Fruit fly (Drosophila melanogaster) S2 (cell line): ENCODE results near the gene CG5639.

ENCODE experiments used
- CG8478 ChIP-seq: fragments of >200 bp; optimal IDR thresholded peaks from 2 replicates; lab custom pipeline; 2018
- CTCF ChIP-seq, 2 experiments: fragments of >200 bp; optimal IDR thresholded peaks; 2 replicates each; lab custom pipeline; 2018

The CG5639 gene

DNA sequence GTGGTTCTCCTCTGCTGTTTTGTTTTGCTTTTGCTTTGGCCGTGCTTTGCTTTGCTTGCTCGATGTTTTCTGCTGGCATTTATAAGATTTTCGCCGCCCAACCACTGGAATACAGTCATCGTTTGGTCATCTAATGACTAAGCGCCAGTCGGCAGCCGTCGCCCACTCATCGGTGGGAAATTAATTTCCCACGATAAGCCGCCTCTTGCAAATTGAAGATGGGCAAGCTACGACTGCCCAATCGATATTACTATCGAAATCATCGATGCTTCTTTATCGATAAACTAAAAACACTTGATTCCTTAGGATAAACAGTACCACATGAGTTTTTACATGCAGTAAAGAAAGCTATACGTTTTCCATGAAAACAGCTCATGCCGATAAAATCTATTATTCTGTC is 25.2 kb downstream of the CG5639 start:
- TF ChIP-seq CTCF (optimal IDR thresholded peaks at IDR 0.05; lab: Kevin White, UChicago) (no peak), CG8478 (lab: Kevin White, UChicago) (no peak)

DNA sequence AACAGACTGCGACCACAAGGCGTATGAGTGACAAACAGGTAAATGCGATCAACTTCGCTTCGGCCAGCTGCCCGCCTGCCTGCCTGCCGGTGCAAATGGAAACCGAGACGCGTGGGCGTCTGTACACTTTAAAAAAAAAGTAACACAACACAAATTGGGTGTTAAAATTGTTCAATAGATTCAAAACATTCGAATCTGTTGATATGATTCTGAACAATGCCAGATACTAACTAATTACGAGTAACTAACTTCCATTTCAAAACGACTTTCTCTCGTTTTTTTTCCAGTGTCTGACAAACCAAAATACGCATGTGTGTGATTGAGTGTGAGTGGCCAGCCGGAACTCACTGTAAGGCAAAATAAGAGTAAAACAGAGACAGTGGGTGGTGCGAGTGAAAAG is 26.2 kb downstream of the CG5639 start:
- no peak for TF ChIP-seq CG8478 (lab: Kevin White, UChicago)
- no peak for TF ChIP-seq CTCF (optimal IDR thresholded peaks at IDR 0.05; lab: Kevin White, UChicago)

DNA sequence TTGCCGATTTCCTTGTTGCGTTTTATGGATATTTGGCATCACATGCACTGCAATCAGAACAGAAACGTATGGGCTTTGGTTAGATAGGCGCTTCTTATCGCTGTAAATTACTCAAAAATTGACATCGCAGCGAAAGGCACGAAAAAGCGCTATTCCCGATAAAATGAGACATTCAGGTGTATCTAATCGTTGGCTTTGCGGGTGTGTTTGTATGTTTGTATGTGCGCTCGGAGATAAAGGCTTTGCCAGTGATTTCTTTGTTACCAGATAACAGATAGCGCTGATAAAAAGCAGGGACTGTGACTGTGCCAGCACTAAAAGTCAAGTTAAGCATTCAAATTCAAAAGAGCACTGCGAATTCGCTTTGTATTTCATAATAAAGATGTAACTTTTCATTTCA is 27.4 kb downstream of the CG5639 start:
- TF ChIP-seq CG8478 (lab: Kevin White, UChicago) (no peak), CTCF (optimal IDR thresholded peaks at IDR 0.05; lab: Kevin White, UChicago) (no peak)

DNA sequence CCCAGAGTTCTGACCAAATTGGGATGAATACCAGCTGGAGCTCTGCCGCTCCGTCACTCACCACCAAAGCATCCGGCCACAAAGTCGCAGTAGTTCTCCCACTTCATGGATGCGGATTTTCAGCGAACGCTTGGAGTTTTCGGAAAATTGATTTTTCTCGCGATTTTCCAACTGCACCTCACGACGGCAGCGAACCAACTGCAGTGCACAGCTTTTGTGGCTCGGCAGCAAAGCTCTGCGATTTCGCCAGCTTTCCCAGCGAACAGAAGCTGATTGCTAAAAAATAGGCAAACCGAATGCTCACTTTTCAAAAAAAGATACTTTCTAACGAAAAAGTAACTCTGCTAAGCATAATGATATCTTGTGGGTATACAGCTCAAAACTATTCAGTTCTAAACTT is 34.8 kb downstream of the CG5639 start, which contains the start of gene CG5646:
TSS of gene CG5646 (minus strand) at position 206 of the 400 bp plus-strand sequence.
- no peak for TF ChIP-seq CG8478 (lab: Kevin White, UChicago)
- no peak for TF ChIP-seq CTCF (optimal IDR thresholded peaks at IDR 0.05; lab: Kevin White, UChicago)

DNA sequence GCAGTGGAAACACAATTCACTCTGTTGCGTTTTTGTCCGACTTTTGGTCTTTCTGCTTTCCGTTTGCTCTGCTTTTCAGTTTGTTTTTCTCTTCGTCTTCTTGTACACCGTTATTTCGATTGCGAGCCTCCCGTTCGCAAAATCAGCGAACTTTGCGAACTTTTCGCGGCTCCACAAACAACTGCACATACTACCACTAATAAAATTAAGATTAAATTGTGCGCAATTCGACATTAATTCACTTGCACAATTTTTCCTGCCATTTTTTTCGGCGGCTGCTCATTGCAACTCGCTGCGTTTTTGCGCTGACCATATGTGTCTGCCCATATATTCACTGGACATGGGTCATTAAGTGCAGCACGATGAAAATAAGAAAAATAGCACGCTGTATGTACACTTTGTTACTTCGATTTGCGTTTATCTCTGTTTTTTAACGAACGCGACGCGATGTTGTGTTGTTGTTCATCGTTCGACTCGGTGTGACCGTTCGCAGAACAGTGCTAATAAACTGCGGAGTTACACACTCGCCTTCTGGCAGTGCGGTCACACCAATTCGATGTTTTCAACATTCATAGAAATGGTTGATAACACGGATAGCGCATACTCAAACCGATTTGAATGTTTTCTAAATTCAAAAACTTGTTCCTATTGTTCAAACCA is 37.1 kb downstream of the CG5639 start, which contains the start of gene Klp98A:
TSS of gene Klp98A (minus strand) at position 486 of the 660 bp plus-strand sequence.
- TF ChIP-seq CG8478 (lab: Kevin White, UChicago) (no peak), CTCF (optimal IDR thresholded peaks at IDR 0.05; lab: Kevin White, UChicago) (peak; percentile 55 to 56)

DNA sequence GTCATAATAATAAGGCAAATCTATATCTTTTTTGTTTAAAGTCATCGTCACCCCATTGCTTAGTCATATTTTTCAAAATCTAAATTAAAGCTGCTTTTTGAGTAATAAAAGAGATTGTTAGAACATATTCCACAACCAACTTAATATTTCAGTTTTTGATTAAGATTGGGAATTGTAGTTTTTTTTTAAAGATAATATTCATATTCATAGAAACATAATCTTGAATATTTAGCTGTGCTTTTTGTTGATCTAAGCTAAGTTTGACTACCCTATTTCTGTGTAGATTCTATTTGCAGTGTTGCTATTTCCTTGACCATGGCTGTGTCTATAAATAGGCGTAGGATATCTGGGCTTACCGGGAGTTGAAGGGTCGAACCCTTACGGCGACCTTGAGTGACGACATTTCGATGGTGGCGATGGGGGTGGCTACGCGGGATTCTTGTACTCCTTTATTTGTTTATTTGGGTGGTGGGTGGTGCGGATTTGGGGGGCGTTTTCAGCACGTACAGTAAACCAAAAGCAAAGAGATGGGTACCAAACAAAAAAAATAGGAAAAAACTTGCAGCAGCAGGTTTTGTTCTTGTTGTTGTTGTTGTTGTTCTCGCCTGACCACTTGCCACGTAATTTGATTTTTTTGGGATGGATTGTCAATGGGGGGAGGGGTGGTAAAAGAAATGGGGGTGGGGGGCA is 37.8 kb downstream of the CG5639 start:
- TF ChIP-seq CG8478 (lab: Kevin White, UChicago) = no peak
- TF ChIP-seq CTCF (optimal IDR thresholded peaks at IDR 0.05; lab: Kevin White, UChicago) = no peak

DNA sequence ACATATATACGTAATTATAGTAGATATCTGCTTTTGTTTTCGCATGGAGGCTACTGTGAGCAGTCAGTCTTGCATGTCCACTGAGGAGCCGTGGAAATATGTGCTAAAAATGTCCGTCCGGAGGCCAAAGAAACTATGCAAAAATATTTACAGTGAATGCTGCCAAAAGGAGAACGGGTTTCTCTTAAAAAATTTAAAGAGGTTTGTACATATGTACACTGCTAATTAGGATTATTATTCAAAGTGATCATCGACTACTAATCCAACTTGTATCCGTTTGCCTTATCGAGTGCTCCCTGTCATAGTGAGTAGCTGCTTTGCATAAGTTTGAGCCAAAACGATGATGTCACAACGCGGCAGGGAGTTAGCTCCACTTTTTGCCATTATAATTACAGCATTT is 39.0 kb downstream of the CG5639 start:
- TF ChIP-seq CG8478 (lab: Kevin White, UChicago) (no peak), CTCF (optimal IDR thresholded peaks at IDR 0.05; lab: Kevin White, UChicago) (no peak)

DNA sequence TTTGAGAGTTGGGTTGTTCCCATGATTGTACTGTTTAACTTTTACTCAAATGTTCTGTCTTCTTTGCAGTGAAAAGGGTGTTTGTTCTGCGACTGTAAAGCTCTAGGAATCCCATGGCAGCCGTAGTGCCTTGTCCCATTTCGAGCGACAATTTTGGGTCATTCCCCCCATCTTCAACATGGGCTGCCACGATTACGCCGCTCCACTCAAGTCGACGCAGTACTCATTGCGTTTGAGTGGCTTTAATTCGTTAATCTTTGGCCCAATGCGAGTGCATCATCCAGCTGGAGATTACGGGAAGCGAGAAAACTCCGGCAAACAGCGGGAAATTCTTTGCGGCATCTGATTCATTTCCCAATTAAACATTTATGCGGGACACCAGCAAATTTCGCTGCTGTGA is 39.5 kb downstream of the CG5639 start:
- TF ChIP-seq CTCF (optimal IDR thresholded peaks at IDR 0.05; lab: Kevin White, UChicago) (no peak), CG8478 (lab: Kevin White, UChicago) (no peak)

DNA sequence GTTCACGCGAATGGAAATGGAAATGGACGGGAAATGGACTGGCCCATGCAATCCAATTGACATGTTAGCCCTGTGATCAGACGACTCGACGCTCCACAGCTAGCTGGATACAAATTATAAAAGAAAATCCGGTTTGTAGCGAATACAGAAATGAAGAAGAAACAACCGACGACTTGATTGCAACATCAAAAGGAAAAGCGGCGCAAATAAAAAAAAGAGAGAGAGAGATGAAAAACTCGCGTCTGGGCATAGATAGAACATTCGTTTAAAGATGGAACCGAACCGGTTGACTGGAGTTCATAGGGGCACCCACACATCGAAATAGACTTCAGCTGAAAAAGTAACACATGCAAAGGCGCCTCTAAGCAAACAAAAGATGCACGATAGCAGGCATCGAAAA is 40.1 kb downstream of the CG5639 start:
- TF ChIP-seq CTCF (optimal IDR thresholded peaks at IDR 0.05; lab: Kevin White, UChicago) (no peak), CG8478 (lab: Kevin White, UChicago) (no peak)

DNA sequence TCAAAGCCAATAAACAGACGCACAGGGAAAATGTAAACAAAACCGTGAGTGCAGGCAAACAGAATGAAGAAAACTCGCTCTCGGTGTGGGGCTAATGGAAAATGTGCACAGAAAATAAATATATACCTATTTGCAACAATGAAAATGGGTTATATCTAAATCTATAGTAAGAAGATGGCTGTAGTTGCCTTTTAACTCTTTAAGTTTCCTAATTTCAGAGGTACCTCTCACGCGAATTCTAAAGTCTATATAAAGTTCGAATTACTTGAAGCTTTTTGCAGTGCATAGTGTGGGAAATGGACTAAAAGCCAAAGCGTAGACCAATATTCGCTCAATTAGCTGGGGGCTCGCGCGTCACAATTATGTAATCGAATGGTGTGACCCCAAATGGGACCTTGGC is 41.0 kb downstream of the CG5639 start:
- TF ChIP-seq CG8478 (lab: Kevin White, UChicago) (no peak), CTCF (optimal IDR thresholded peaks at IDR 0.05; lab: Kevin White, UChicago) (no peak)

DNA sequence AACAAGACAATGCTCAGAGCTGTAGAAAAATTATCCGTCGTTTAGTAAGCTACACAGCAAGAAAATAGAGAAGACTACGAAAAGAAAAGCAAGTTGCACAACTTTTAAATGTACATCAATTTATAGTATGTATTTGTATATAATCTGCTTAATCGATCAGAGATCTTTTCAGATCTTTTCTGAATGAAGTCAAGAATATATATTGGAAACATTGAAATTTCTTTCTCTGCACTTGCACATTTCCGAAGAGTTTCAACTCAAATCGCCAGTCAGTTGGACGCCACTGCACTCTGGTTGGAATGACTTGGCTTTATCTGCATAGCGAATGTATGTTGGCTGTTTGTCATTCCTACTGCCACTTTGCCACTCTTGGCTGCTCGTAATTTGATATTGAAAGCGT is 42.0 kb downstream of the CG5639 start:
- TF ChIP-seq CTCF (optimal IDR thresholded peaks at IDR 0.05; lab: Kevin White, UChicago) (no peak), CG8478 (lab: Kevin White, UChicago) (no peak)

DNA sequence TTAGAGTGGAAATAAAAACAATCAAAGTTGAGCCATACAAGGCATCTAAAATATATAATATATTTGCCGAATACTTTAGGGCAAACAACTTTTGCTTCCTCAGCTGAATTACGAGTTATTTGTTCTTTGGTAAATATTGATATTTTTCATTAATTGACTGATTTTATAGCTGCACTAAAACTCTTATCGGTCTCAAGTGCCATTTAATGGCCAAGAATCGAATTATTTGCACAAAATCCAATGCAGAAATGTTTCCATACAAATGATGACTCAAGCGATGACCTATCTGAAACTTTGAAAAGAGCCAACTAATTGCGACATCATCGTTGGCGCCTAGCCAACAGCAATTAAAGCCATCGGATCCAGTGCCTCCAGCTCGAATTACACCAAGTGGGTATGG is 42.6 kb downstream of the CG5639 start:
- TF ChIP-seq CG8478 (lab: Kevin White, UChicago) (no peak), CTCF (optimal IDR thresholded peaks at IDR 0.05; lab: Kevin White, UChicago) (no peak)

DNA sequence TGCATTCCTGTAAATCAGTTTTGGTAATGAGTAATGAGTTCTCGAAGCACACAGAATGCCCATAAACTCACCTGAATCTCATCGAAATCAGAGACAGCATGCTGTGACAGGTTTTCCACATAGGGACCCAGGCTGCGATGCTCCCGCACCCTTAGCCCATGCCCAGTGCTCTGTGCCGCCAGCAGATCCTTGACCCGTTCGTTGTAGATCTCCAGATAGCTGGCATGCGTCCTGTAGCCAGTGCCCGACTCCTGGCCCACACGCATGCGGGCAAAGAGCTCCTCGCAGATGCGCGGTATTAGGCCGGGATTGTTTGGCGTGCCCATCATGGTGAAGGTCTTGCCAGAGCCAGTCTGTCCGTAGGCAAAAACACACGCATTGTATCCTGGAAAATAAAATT is 43.2 kb downstream of the CG5639 start:
- no peak for TF ChIP-seq CG8478 (lab: Kevin White, UChicago)
- no peak for TF ChIP-seq CTCF (optimal IDR thresholded peaks at IDR 0.05; lab: Kevin White, UChicago)

DNA sequence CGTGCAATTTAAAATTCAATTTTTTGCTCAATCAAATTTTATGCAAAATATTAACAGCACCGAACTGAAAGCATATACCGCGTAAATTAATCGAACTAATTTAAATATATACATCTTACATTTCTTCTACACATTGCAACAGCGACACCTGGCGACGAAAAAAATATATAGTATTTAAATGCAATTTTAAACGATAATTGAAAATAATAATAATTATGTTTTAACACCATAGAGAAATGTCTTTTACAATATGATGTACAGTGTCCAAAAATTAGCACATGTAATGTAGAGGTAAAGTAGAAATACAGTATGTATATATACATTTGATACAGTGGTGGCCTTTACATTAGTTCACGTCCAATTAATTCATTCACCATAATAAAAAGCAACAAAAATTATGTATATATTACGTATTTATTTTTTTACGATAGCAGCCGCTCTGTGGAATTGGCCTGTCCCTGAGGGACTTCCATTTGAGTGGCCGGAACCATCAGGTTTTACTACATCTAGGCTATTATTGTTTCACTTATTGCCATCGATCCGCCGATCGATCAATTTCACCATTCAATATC is 48.5 kb downstream of the CG5639 start:
- TF ChIP-seq CTCF (optimal IDR thresholded peaks at IDR 0.05; lab: Kevin White, UChicago) (peak in 1 of 2 experiments; percentile 83), CG8478 (lab: Kevin White, UChicago) (no peak)

DNA sequence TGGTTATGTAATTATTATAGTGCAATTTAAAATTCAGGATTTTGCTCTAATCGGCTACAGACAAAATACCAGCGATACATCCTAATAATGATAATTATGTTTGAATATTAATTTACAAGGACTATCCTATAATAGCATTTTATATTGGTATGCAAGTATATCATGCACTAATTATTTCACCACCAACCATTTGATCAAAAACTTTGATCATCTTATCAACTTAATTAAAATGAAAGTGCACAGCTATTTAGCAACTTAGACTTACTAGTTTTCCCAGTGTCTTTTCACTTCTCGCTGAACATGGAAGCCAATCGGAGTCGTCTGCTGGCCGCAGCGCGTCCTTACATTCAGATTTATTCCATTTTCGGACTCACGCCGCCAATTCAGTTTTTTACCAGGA is 50.2 kb downstream of the CG5639 start, which contains the start of gene Gr98d:
TSS of gene Gr98d (plus strand) at position 301 of the 400 bp plus-strand sequence.
- no peak for TF ChIP-seq CG8478 (lab: Kevin White, UChicago)
- TF ChIP-seq CTCF (optimal IDR thresholded peaks at IDR 0.05; lab: Kevin White, UChicago) = no peak
